Fruit fly (Drosophila melanogaster): Measurements from ENCODE around the gene Mst27D.
A peak's percentile ranks its signal among the peaks of the same experiment; 100 is the strongest.

Mst27D gene

dm6 chr2L:7049009-7049647, 11.5 kb downstream of the Mst27D start (continued):
- peak; percentile 98 for TF ChIP-seq vnd (GFP tag; IDR thresholded peaks at IDR 0.05; ENCODE audit: partially characterized antibody)
- TF ChIP-seq Lim3 (GFP tag; IDR thresholded peaks at IDR 0.05) = no peak
- no peak for TF ChIP-seq gfzf (GFP tag; optimal IDR thresholded peaks at IDR 0.05)
- TF ChIP-seq CG8478 (optimal IDR thresholded peaks at IDR 0.05) = no peak
- TF ChIP-seq B-H1 (GFP tag; IDR thresholded peaks at IDR 0.05) = no peak
- TF ChIP-seq gcm (GFP tag; optimal IDR thresholded peaks at IDR 0.05) = no peak
- TF ChIP-seq Sin3A (optimal IDR thresholded peaks at IDR 0.05) = no peak
- TF ChIP-seq CG6272 (GFP tag; IDR thresholded peaks at IDR 0.05) = no peak
- no peak for TF ChIP-seq CG43689 (GFP tag; IDR thresholded peaks at IDR 0.05)
- TF ChIP-seq jumu (GFP tag; optimal IDR thresholded peaks at IDR 0.05) = no peak
- no peak for TF ChIP-seq CTCF (GFP tag; optimal IDR thresholded peaks at IDR 0.05)
- peak; percentile 99 for TF ChIP-seq chinmo (GFP tag; IDR thresholded peaks at IDR 0.05; ENCODE audit: partially characterized antibody)
- TF ChIP-seq insv (GFP tag; optimal IDR thresholded peaks at IDR 0.05) = peak in 1 of 2 experiments; percentile 14
- no peak for TF ChIP-seq Oaz (GFP tag; IDR thresholded peaks at IDR 0.05)
- TF ChIP-seq CG14441 (GFP tag; IDR thresholded peaks at IDR 0.05) = no peak
- TF ChIP-seq Deaf1 (tag; optimal IDR thresholded peaks at IDR 0.05) = peak; percentile 40
- peak; percentile 95; the same call in 2 of the 3 replicates for TF ChIP-seq Opbp (GFP tag; IDR thresholded peaks at IDR 0.05; ENCODE audit: partially characterized antibody)
- TF ChIP-seq CG18262 (tag; optimal IDR thresholded peaks at IDR 0.05) = no peak
- no peak for TF ChIP-seq PHDP (tag; optimal IDR thresholded peaks at IDR 0.05)
- TF ChIP-seq CG10654 (GFP tag; optimal IDR thresholded peaks at IDR 0.05) = no peak
- no peak for TF ChIP-seq pb (GFP tag; optimal IDR thresholded peaks at IDR 0.05)
- TF ChIP-seq sug (tag; optimal IDR thresholded peaks at IDR 0.05) = peak; percentile 38
- no peak for TF ChIP-seq repo (GFP tag; optimal IDR thresholded peaks at IDR 0.05)
- no peak for TF ChIP-seq Dfd (GFP tag; optimal IDR thresholded peaks at IDR 0.05)
- no peak for TF ChIP-seq ap (GFP tag; IDR thresholded peaks at IDR 0.05)
- TF ChIP-seq Hmr (GFP tag; optimal IDR thresholded peaks at IDR 0.05) = peak; percentile 39
- peak in 1 of 2 experiments; percentile 7 for TF ChIP-seq Hr78 (GFP tag; optimal IDR thresholded peaks at IDR 0.05)
- no peak for TF ChIP-seq yki (optimal IDR thresholded peaks at IDR 0.05)
- TF ChIP-seq CG1603 (tag; optimal IDR thresholded peaks at IDR 0.05) = peak; percentile 8
- no peak for TF ChIP-seq CG10209 (GFP tag; optimal IDR thresholded peaks at IDR 0.05)
- TF ChIP-seq CG7786 (GFP tag; optimal IDR thresholded peaks at IDR 0.05) = peak; percentile 25
- TF ChIP-seq ash1 (GFP tag; optimal IDR thresholded peaks at IDR 0.05) = peak; percentile 50
- peak; percentile 23 for TF ChIP-seq pzg (GFP tag; optimal IDR thresholded peaks at IDR 0.05)
- TF ChIP-seq CG15696 (tag; optimal IDR thresholded peaks at IDR 0.05) = no peak
- TF ChIP-seq CG18764 (GFP tag; optimal IDR thresholded peaks at IDR 0.05) = no peak
- no peak for TF ChIP-seq dmrt99B (tag; optimal IDR thresholded peaks at IDR 0.05)
- peak; percentile 42 for TF ChIP-seq CG10147 (GFP tag; optimal IDR thresholded peaks at IDR 0.05)
- TF ChIP-seq caup (GFP tag; optimal IDR thresholded peaks at IDR 0.05; ENCODE audit: severe bottlenecking) = peak; percentile 44
- no peak; the same call in 1 of the 2 replicates for TF ChIP-seq ranshi (GFP tag; IDR thresholded peaks at IDR 0.05)
- TF ChIP-seq Lhr (GFP tag; optimal IDR thresholded peaks at IDR 0.05) = no peak
- TF ChIP-seq CG12769 (tag; optimal IDR thresholded peaks at IDR 0.05) = no peak
- TF ChIP-seq CG11247 (GFP tag; IDR thresholded peaks at IDR 0.05) = no peak
- peak; percentile 46 for TF ChIP-seq wek (GFP tag; optimal IDR thresholded peaks at IDR 0.05)
- TF ChIP-seq p53 (GFP tag; optimal IDR thresholded peaks at IDR 0.05) = no peak
- TF ChIP-seq CG13287 (GFP tag; IDR thresholded peaks at IDR 0.05; ENCODE audit: partially characterized antibody) = peak; percentile 84
- no peak for TF ChIP-seq CG4617 (GFP tag; optimal IDR thresholded peaks at IDR 0.05; ENCODE audit: borderline replicate concordance)
- TF ChIP-seq slbo (GFP tag; IDR thresholded peaks at IDR 0.05) = peak; percentile 48; the same call in 1 of the 2 replicates
- no peak for TF ChIP-seq kah (GFP tag; optimal IDR thresholded peaks at IDR 0.05)
- 0 out of 2 replicates have a peak, but pooled peaks have one; percentile 5 for TF ChIP-seq CG4360 (GFP tag; IDR thresholded peaks at IDR 0.05)
- TF ChIP-seq CG8924 (tag; optimal IDR thresholded peaks at IDR 0.05) = peak; percentile 42
- TF ChIP-seq CG1024 (GFP tag; IDR thresholded peaks at IDR 0.05) = no peak

Data from whole organism, embryonic.